Worm (Caenorhabditis elegans) whole organism, L4 larva: ENCODE results near the gene edg-1.
A peak's percentile ranks its signal among the peaks of the same experiment; 100 is the strongest.

Experiments
- F44E2.7 ChIP-seq: fragments of 200-800 bp; sonication (Bioruptor generic); IDR thresholded peaks from 2 replicates; pipeline ENCODE4 v2.1.2; 2022; ENCODE audit warnings: missing genetic modification characterization, missing compliant biosample characterization
- ZK546.5 ChIP-seq, 2 experiments: sonication (generic microtip); optimal IDR thresholded peaks; 2 replicates each; lab custom pipeline; 2017; ENCODE audit warnings: missing biosample characterization in 2 of 2, missing genetic modification characterization in 2 of 2
- ceh-44 ChIP-seq: fragments of 200-800 bp; sonication (Bioruptor generic); IDR thresholded peaks from 2 replicates; pipeline ENCODE4 v1.3.6; 2022; ENCODE audit warnings: missing genetic modification reagents, missing genetic modification characterization, missing compliant biosample characterization
- ceh-82 ChIP-seq: sonication (generic microtip); optimal IDR thresholded peaks from 2 replicates; lab custom pipeline; 2017; ENCODE audit warnings: missing biosample characterization, missing genetic modification characterization
- lin-15B ChIP-seq: fragments of 150-350 bp; sonication (generic microtip); optimal IDR thresholded peaks from 3 replicates; lab custom pipeline; 2014; ENCODE audit warnings: missing biosample characterization, missing genetic modification characterization
- lin-38 ChIP-seq: fragments of 200-800 bp; sonication (Bioruptor generic); IDR thresholded peaks from 2 replicates; pipeline ENCODE4 v1.3.6; 2022; ENCODE audit warnings: missing genetic modification reagents, missing genetic modification characterization, missing compliant biosample characterization
- lsy-2 ChIP-seq, 2 experiments: fragments of 150-350 bp in 1 of 2; sonication (generic microtip) in 1 of 2; optimal IDR thresholded peaks; 2 replicates each; lab custom pipeline; 2014 to 2017; ENCODE audit warnings: missing biosample characterization in 2 of 2, missing genetic modification characterization in 2 of 2
- mdl-1 ChIP-seq, 2 experiments: fragments of 150-350 bp in 1 of 2; sonication (generic microtip) in 1 of 2; optimal IDR thresholded peaks; 2 replicates each; lab custom pipeline; 2014 to 2017; ENCODE audit warnings: missing biosample characterization in 2 of 2, missing genetic modification characterization in 2 of 2
- nhr-237 ChIP-seq: sonication (generic microtip); optimal IDR thresholded peaks from 2 replicates; lab custom pipeline; 2017; ENCODE audit warnings: missing biosample characterization, missing genetic modification characterization
- nhr-28 ChIP-seq: fragments of 150-350 bp; optimal IDR thresholded peaks from 2 replicates; lab custom pipeline; 2014; ENCODE audit warnings: missing biosample characterization, missing genetic modification characterization
- rbr-2 ChIP-seq: sonication (generic microtip); optimal IDR thresholded peaks from 2 replicates; lab custom pipeline; 2016; ENCODE audit warnings: missing genotype, missing genetic modification characterization, missing compliant biosample characterization
- unc-130 ChIP-seq: sonication (generic microtip); optimal IDR thresholded peaks from 2 replicates; lab custom pipeline; 2016; ENCODE audit warnings: missing genetic modification reagents, missing genetic modification characterization, missing compliant biosample characterization

- TF ChIP-seq mdl-1 (tag; optimal IDR thresholded peaks at IDR 0.05; lab: Kevin White, UChicago): no peak
- no peak for TF ChIP-seq F44E2.7
- no peak for TF ChIP-seq lin-15B (tag; lab: Kevin White, UChicago)
- no peak for TF ChIP-seq ZK546.5 (tag; optimal IDR thresholded peaks at IDR 0.05; lab: Kevin White, UChicago)
- peak in 1 of 2 experiments; percentile 26 for TF ChIP-seq lsy-2 (tag; optimal IDR thresholded peaks at IDR 0.05; lab: Kevin White, UChicago)
- TF ChIP-seq lin-38 (GFP tag; lab: Robert Waterston, UW): peak; percentile 51
- no peak for TF ChIP-seq ceh-44
- no peak for TF ChIP-seq nhr-237 (tag; lab: Kevin White, UChicago)
- TF ChIP-seq rbr-2 (tag; lab: Kevin White, UChicago): no peak
- TF ChIP-seq nhr-28 (tag; lab: Kevin White, UChicago): no peak
- no peak for TF ChIP-seq unc-130
- no peak for TF ChIP-seq ceh-82 (tag; lab: Kevin White, UChicago)
Observed at ce11 chrIV:11371645-11372044, 51.0 kb downstream of the edg-1 start, which contains the start of gene sec-31.
